Fruit fly (Drosophila melanogaster) whole organism, embryonic: ENCODE results near the gene Sidpn.

ENCODE experiments used
- ATbp ChIP-seq: fragments of 200-800 bp; sonication (Bioruptor generic); optimal IDR thresholded peaks from 2 replicates; lab custom pipeline; 2017; ENCODE audit warnings: missing biosample characterization, mild to moderate bottlenecking, missing genetic modification characterization, missing genetic modification reagents
- Atf-2 ChIP-seq: fragments of 200-800 bp; sonication (Bioruptor generic); optimal IDR thresholded peaks from 2 replicates; lab custom pipeline; 2016; ENCODE audit warnings: missing biosample characterization, missing genetic modification characterization
- Blimp-1 ChIP-seq: fragments of 200-800 bp; sonication (Bioruptor generic); optimal IDR thresholded peaks from 3 replicates; lab custom pipeline; 2018; ENCODE audit warnings: missing biosample characterization, missing genetic modification characterization, mild to moderate bottlenecking, moderate library complexity, missing genetic modification reagents
- CG1024 ChIP-seq: fragments of 200-800 bp; sonication (Bioruptor generic); IDR thresholded peaks from 2 replicates; pipeline ENCODE4 v1.3.6; 2022; ENCODE audit warnings: missing biosample characterization, missing genetic modification characterization
- CG15514 ChIP-seq: fragments of 200-800 bp; sonication (Bioruptor generic); optimal IDR thresholded peaks from 3 replicates; lab custom pipeline; 2017; ENCODE audit warnings: missing biosample characterization, missing genetic modification characterization, mild to moderate bottlenecking, moderate library complexity, missing genetic modification reagents
- CG15601 ChIP-seq: fragments of 200-800 bp; sonication (Bioruptor generic); optimal IDR thresholded peaks from 3 replicates; lab custom pipeline; 2019; ENCODE audit warnings: missing biosample characterization, mild to moderate bottlenecking, missing genetic modification characterization, moderate library complexity
- CG1603 ChIP-seq: fragments of 200-800 bp; sonication (Bioruptor generic); optimal IDR thresholded peaks from 2 replicates; lab custom pipeline; 2019; ENCODE audit warnings: missing biosample characterization, mild to moderate bottlenecking, missing genetic modification characterization, moderate library complexity
- CG17385 ChIP-seq: fragments of 200-800 bp; sonication (Bioruptor generic); optimal IDR thresholded peaks from 3 replicates; lab custom pipeline; 2018; ENCODE audit warnings: missing biosample characterization, mild to moderate bottlenecking, missing genetic modification characterization
- CG17568 ChIP-seq: fragments of 200-800 bp; sonication (Bioruptor generic); optimal IDR thresholded peaks from 2 replicates; lab custom pipeline; 2018; ENCODE audit warnings: missing biosample characterization, mild to moderate bottlenecking, missing genetic modification characterization, moderate library complexity
- CG18262 ChIP-seq: fragments of 200-800 bp; optimal IDR thresholded peaks from 3 replicates; lab custom pipeline; 2019; ENCODE audit warnings: missing biosample characterization, mild to moderate bottlenecking, missing genetic modification characterization, moderate library complexity
- CG2875 ChIP-seq: fragments of 200-800 bp; sonication (Bioruptor generic); optimal IDR thresholded peaks from 2 replicates; lab custom pipeline; 2017; ENCODE audit warnings: missing biosample characterization, mild to moderate bottlenecking, missing genetic modification characterization, missing genetic modification reagents
- CG30431 ChIP-seq: fragments of 200-800 bp; sonication (Bioruptor generic); optimal IDR thresholded peaks from 2 replicates; lab custom pipeline; 2017; ENCODE audit warnings: missing biosample characterization, missing genetic modification characterization
- CG4282 ChIP-seq: fragments of 200-800 bp; sonication (Bioruptor generic); optimal IDR thresholded peaks from 2 replicates; lab custom pipeline; 2016; ENCODE audit warnings: missing biosample characterization, missing genetic modification characterization
- CG4707 ChIP-seq: fragments of 200-800 bp; sonication (Bioruptor generic); optimal IDR thresholded peaks from 2 replicates; lab custom pipeline; 2018; ENCODE audit warnings: missing biosample characterization, mild to moderate bottlenecking, missing genetic modification characterization, moderate library complexity
- CG4730 ChIP-seq: fragments of 200-800 bp; sonication (Bioruptor generic); IDR thresholded peaks from 2 replicates; pipeline ENCODE4 v1.3.6; 2022; ENCODE audit warnings: missing biosample characterization, missing genetic modification characterization
- CG6765 ChIP-seq: fragments of 200-800 bp; sonication (Bioruptor generic); optimal IDR thresholded peaks from 3 replicates; lab custom pipeline; 2017; ENCODE audit warnings: missing biosample characterization, mild to moderate bottlenecking, missing genetic modification characterization
- CG7745 ChIP-seq: fragments of 200-800 bp; sonication (Bioruptor generic); optimal IDR thresholded peaks from 2 replicates; lab custom pipeline; 2018; ENCODE audit warnings: missing biosample characterization, mild to moderate bottlenecking, missing genetic modification characterization, moderate library complexity
- Dek ChIP-seq: fragments of 200-800 bp; sonication (Bioruptor generic); optimal IDR thresholded peaks from 3 replicates; lab custom pipeline; 2019; ENCODE audit warnings: missing biosample characterization, mild to moderate bottlenecking, missing genetic modification characterization, moderate library complexity
- Kr ChIP-seq: fragments of 200-800 bp; sonication (Bioruptor generic); optimal IDR thresholded peaks from 2 replicates; lab custom pipeline; 2017; ENCODE audit warnings: missing biosample characterization, mild to moderate bottlenecking, missing genetic modification characterization
- MTF-1 ChIP-seq: fragments of 200-800 bp; sonication (Bioruptor generic); optimal IDR thresholded peaks from 2 replicates; lab custom pipeline; 2018; ENCODE audit warnings: missing biosample characterization, mild to moderate bottlenecking, missing genetic modification characterization, borderline replicate concordance
- Meics ChIP-seq: fragments of 200-800 bp; sonication (Bioruptor generic); optimal IDR thresholded peaks from 2 replicates; lab custom pipeline; 2017; ENCODE audit warnings: missing biosample characterization, mild to moderate bottlenecking, missing genetic modification characterization
- Ravus ChIP-seq: fragments of 200-800 bp; sonication (Bioruptor generic); IDR thresholded peaks from 2 replicates; pipeline ENCODE4 v1.3.6; 2022; ENCODE audit warnings: missing biosample characterization, missing genetic modification characterization
- Sox102F ChIP-seq: fragments of 200-800 bp; sonication (Bioruptor generic); optimal IDR thresholded peaks from 2 replicates; lab custom pipeline; 2018; ENCODE audit warnings: missing biosample characterization, mild to moderate bottlenecking, missing genetic modification characterization, moderate library complexity
- Sry-β ChIP-seq: fragments of 200-800 bp; sonication (Bioruptor generic); optimal IDR thresholded peaks from 2 replicates; lab custom pipeline; 2018; ENCODE audit warnings: missing biosample characterization, mild to moderate bottlenecking, missing genetic modification characterization, moderate library complexity
- cwo ChIP-seq: fragments of 200-800 bp; sonication (Bioruptor generic); optimal IDR thresholded peaks from 3 replicates; lab custom pipeline; 2017; ENCODE audit warnings: missing biosample characterization, missing genetic modification characterization, mild to moderate bottlenecking, moderate library complexity, missing genetic modification reagents
- fd64A ChIP-seq: fragments of 200-800 bp; sonication (Bioruptor generic); optimal IDR thresholded peaks from 3 replicates; lab custom pipeline; 2018; ENCODE audit warnings: missing biosample characterization, mild to moderate bottlenecking, missing genetic modification characterization
- ftz-f1 ChIP-seq: fragments of 200-800 bp; sonication (Bioruptor generic); optimal IDR thresholded peaks from 2 replicates; lab custom pipeline; 2016; ENCODE audit warnings: missing biosample characterization, missing genetic modification characterization
- grn ChIP-seq: fragments of 200-800 bp; sonication (Bioruptor generic); optimal IDR thresholded peaks from 3 replicates; lab custom pipeline; 2017; ENCODE audit warnings: missing biosample characterization, missing genetic modification characterization
- hbn ChIP-seq: fragments of 200-800 bp; sonication (Bioruptor generic); IDR thresholded peaks from 2 replicates; pipeline ENCODE4 v1.3.6; 2022; ENCODE audit warnings: missing biosample characterization, missing genetic modification characterization; ENCODE audit not compliant: partially characterized antibody
- insv ChIP-seq, 2 experiments: fragments of 200-800 bp; sonication (Bioruptor generic); optimal IDR thresholded peaks; 3 replicates each; lab custom pipeline; 2016 to 2018; ENCODE audit warnings: missing biosample characterization in 2 of 2, missing genetic modification characterization in 2 of 2
- kni ChIP-seq: fragments of 200-800 bp; sonication (Bioruptor generic); optimal IDR thresholded peaks from 3 replicates; lab custom pipeline; 2017; ENCODE audit warnings: mild to moderate bottlenecking, missing biosample characterization, missing genetic modification reagents, missing genetic modification characterization
- lab ChIP-seq: fragments of 200-800 bp; sonication (Bioruptor generic); optimal IDR thresholded peaks from 3 replicates; lab custom pipeline; 2017; ENCODE audit warnings: missing biosample characterization, missing genetic modification characterization, mild to moderate bottlenecking, moderate library complexity, missing genetic modification reagents
- lbe ChIP-seq: fragments of 200-800 bp; sonication (Bioruptor generic); optimal IDR thresholded peaks from 2 replicates; lab custom pipeline; 2016; ENCODE audit warnings: missing biosample characterization, mild to moderate bottlenecking, missing genetic modification characterization
- nerfin-1 ChIP-seq: fragments of 200-800 bp; sonication (Bioruptor generic); optimal IDR thresholded peaks from 3 replicates; lab custom pipeline; 2019; ENCODE audit warnings: missing biosample characterization, mild to moderate bottlenecking, missing genetic modification characterization, moderate library complexity
- nmo ChIP-seq: fragments of 200-800 bp; sonication (Bioruptor generic); optimal IDR thresholded peaks from 2 replicates; lab custom pipeline; 2018; ENCODE audit warnings: missing biosample characterization, mild to moderate bottlenecking, missing genetic modification characterization, moderate library complexity
- onecut ChIP-seq: fragments of 200-800 bp; sonication (Bioruptor generic); IDR thresholded peaks from 2 replicates; pipeline ENCODE4 v1.3.6; 2022; ENCODE audit warnings: missing biosample characterization, missing genetic modification characterization
- peb ChIP-seq: fragments of 200-800 bp; sonication (Bioruptor generic); IDR thresholded peaks from 2 replicates; pipeline ENCODE4 v1.3.6; 2022; ENCODE audit warnings: missing biosample characterization, missing genetic modification characterization
- phol ChIP-seq: fragments of 200-800 bp; sonication (Bioruptor generic); optimal IDR thresholded peaks from 3 replicates; lab custom pipeline; 2018; ENCODE audit warnings: missing biosample characterization, mild to moderate bottlenecking, missing genetic modification characterization, moderate library complexity
- prd ChIP-seq, 3 experiments: fragments of >200 bp in 2 of 3; fragments of 200-800 bp in 1 of 3; sonication (Bioruptor generic) in 1 of 3; optimal IDR thresholded peaks in 2 of 3; IDR thresholded peaks in 1 of 3; 2 replicates in 2 of 3; 3 replicates in 1 of 3; pipeline versions ENCODE4 v1.3.6 to Lab custom; 2017 to 2022; ENCODE audit warnings: missing biosample characterization in 1 of 3, missing genetic modification characterization in 1 of 3
- row ChIP-seq: fragments of 200-800 bp; sonication (Bioruptor generic); IDR thresholded peaks from 3 replicates; pipeline ENCODE4 v1.3.6; 2022; ENCODE audit warnings: missing biosample characterization, missing genetic modification characterization
- salm ChIP-seq: fragments of 200-800 bp; sonication (Bioruptor generic); optimal IDR thresholded peaks from 2 replicates; lab custom pipeline; 2018; ENCODE audit warnings: missing biosample characterization, mild to moderate bottlenecking, missing genetic modification characterization
- sc ChIP-seq, 3 experiments: fragments of >200 bp in 2 of 3; fragments of 200-800 bp in 1 of 3; sonication (Bioruptor generic) in 1 of 3; optimal IDR thresholded peaks; 2 replicates in 2 of 3; 3 replicates in 1 of 3; lab custom pipeline; 2017; ENCODE audit warnings: mild to moderate bottlenecking in 1 of 3, missing biosample characterization in 1 of 3, missing genetic modification characterization in 1 of 3, missing genetic modification reagents in 1 of 3
- sens ChIP-seq: fragments of 200-800 bp; sonication (Bioruptor generic); peaks from one replicate; lab custom pipeline; 2016; ENCODE audit warnings: missing biosample characterization, missing genetic modification characterization
- tap ChIP-seq: fragments of 200-800 bp; optimal IDR thresholded peaks from 3 replicates; lab custom pipeline; 2019; ENCODE audit warnings: missing biosample characterization, mild to moderate bottlenecking, missing genetic modification characterization, moderate library complexity
- vvl ChIP-seq: fragments of 200-800 bp; sonication (Bioruptor generic); IDR thresholded peaks from 2 replicates; pipeline ENCODE4 v1.3.6; 2022; ENCODE audit warnings: missing biosample characterization, missing genetic modification characterization

Gene Sidpn

dm6 chr2L:18980982-18981381 lies 46.5 kb upstream of the Sidpn start (continued):
- TF ChIP-seq Ravus (GFP tag; lab: Robert Waterston, UW) (no peak), cwo (GFP tag; lab: Kevin White, UChicago) (no peak)

DNA sequence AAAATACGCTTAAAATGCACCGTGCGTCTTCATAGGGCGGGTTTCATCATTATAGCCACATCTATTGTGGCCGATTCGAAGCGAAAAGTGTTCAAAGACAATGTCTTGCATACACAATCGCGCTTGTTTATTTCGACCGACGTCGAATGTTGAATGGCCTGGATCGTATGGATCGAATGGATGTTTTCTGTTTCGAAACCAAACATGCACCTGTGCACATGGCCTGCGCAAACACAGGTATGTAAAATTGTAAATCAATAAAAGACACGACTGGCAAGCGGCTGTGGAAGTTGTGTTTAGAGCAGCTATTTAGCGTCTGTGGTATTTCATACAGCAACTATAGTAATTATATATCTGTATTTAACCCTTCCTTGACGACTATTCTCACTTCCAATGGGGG lies 46.0 kb upstream of the Sidpn start:
- TF ChIP-seq CG17568 (GFP tag; lab: Kevin White, UChicago) (peak; percentile 14), vvl (GFP tag; lab: Robert Waterston, UW) (peak; percentile 75), sc (optimal IDR thresholded peaks at IDR 0.05; lab: Kevin White, UChicago) (no peak), sc (GFP tag; optimal IDR thresholded peaks at IDR 0.05; lab: Kevin White, UChicago) (no peak), CG4730 (no peak), lab (GFP tag; lab: Kevin White, UChicago) (peak; percentile 32), nerfin-1 (no peak), fd64A (peak; percentile 50), MTF-1 (GFP tag; lab: Kevin White, UChicago) (peak; percentile 46), Sry-β (peak; percentile 16), ftz-f1 (GFP tag; lab: Kevin White, UChicago) (no peak), CG17385 (peak; percentile 6), Kr (peak; percentile 42), CG1024 (GFP tag; lab: Robert Waterston, UW) (0 out of 2 replicates have a peak, but pooled peaks have one; percentile 7), row (GFP tag; lab: Robert Waterston, UW) (no peak), peb (GFP tag; lab: Robert Waterston, UW) (no peak), nmo (GFP tag; lab: Kevin White, UChicago) (no peak), CG1603 (tag; lab: Kevin White, UChicago) (peak; percentile 8), CG30431 (GFP tag; lab: Kevin White, UChicago) (no peak), sens (GFP tag; lab: Kevin White, UChicago) (peak; percentile 56), CG15601 (peak; percentile 33), Meics (GFP tag; lab: Kevin White, UChicago) (no peak), Sox102F (peak; percentile 0), hbn (GFP tag; lab: Robert Waterston, UW) (no peak), phol (tag; lab: Kevin White, UChicago) (no peak), salm (peak; percentile 4), Atf-2 (GFP tag; lab: Kevin White, UChicago) (no peak), insv (GFP tag; optimal IDR thresholded peaks at IDR 0.05; lab: Kevin White, UChicago) (no peak), CG18262 (tag; lab: Kevin White, UChicago) (no peak), CG4282 (GFP tag; lab: Kevin White, UChicago) (no peak), CG15514 (GFP tag; lab: Kevin White, UChicago) (no peak), kni (peak; percentile 70), ATbp (GFP tag; lab: Kevin White, UChicago) (peak; percentile 40), grn (no peak), Blimp-1 (GFP tag; lab: Kevin White, UChicago) (peak; percentile 4), CG6765 (no peak), CG2875 (peak; percentile 3), prd (optimal IDR thresholded peaks at IDR 0.05; lab: Kevin White, UChicago) (no peak), prd (GFP tag; IDR thresholded peaks at IDR 0.05; lab: Robert Waterston, UW) (no peak), Dek (tag; lab: Kevin White, UChicago) (no peak), CG7745 (tag; lab: Kevin White, UChicago) (no peak), CG4707 (GFP tag; lab: Kevin White, UChicago) (peak; percentile 45), onecut (peak; percentile 7; the same call in 1 of the 2 replicates), tap (tag; lab: Kevin White, UChicago) (peak; percentile 5), lbe (GFP tag; lab: Kevin White, UChicago) (peak; percentile 25)
